Worm (Caenorhabditis elegans) whole organism, midembryonic: ENCODE data around the gene F55C12.2.

Experiments
- T22C8.4 ChIP-seq: fragments of 200-800 bp; sonication (Bioruptor generic); IDR thresholded peaks from 2 replicates; pipeline ENCODE4 v1.3.6; 2022; ENCODE audit warnings: missing genetic modification characterization, missing compliant biosample characterization
- cog-1 ChIP-seq: sonication (generic microtip); optimal IDR thresholded peaks from 2 replicates; lab custom pipeline; 2016; ENCODE audit warnings: missing genetic modification characterization, missing compliant biosample characterization
- flt-1 ChIP-seq: fragments of 200-800 bp; sonication (Bioruptor generic); IDR thresholded peaks from 2 replicates; pipeline ENCODE4 v1.3.6; 2022; ENCODE audit warnings: missing genetic modification characterization, missing compliant biosample characterization
- klf-2 ChIP-seq: fragments of 200-800 bp; sonication (Bioruptor generic); conservative IDR thresholded peaks from 2 replicates; pipeline ENCODE4 v1.3.6; 2022; ENCODE audit warnings: missing genetic modification reagents, missing genetic modification characterization, missing compliant biosample characterization
- med-1 ChIP-seq: sonication (generic microtip); optimal IDR thresholded peaks from 2 replicates; lab custom pipeline; 2017; ENCODE audit warnings: missing genetic modification characterization, mild to moderate bottlenecking, missing compliant biosample characterization, antibody characterized with exemption, missing genetic modification reagents; ENCODE audit not compliant: insufficient read depth
- ref-1 ChIP-seq: fragments of 200-800 bp; sonication (Bioruptor generic); conservative IDR thresholded peaks from 2 replicates; pipeline ENCODE4 v1.3.6; 2022; ENCODE audit warnings: missing genetic modification reagents, missing genetic modification characterization, missing compliant biosample characterization
- tab-1 ChIP-seq: fragments of 200-800 bp; sonication (Bioruptor generic); IDR thresholded peaks from 2 replicates; pipeline ENCODE4 v1.3.6; 2022; ENCODE audit warnings: missing genetic modification characterization, missing compliant biosample characterization
- ztf-23 ChIP-seq: fragments of 200-800 bp; sonication (Bioruptor generic); IDR thresholded peaks from 2 replicates; pipeline ENCODE4 v1.3.6; 2022; ENCODE audit warnings: missing genetic modification reagents, missing genetic modification characterization, missing compliant biosample characterization
- ztf-29 ChIP-seq: fragments of 200-800 bp; sonication (Bioruptor generic); IDR thresholded peaks from 2 replicates; pipeline ENCODE4 v1.3.6; 2022; ENCODE audit warnings: missing genetic modification reagents, missing genetic modification characterization, missing compliant biosample characterization

ce11 chrII:5846181-5846580 is 30.4 kb upstream of the F55C12.2 start:
- TF ChIP-seq flt-1 (GFP tag; lab: Robert Waterston, UW) (no peak), klf-2 (GFP tag; lab: Robert Waterston, UW) (no peak), tab-1 (GFP tag; lab: Robert Waterston, UW) (no peak), ztf-29 (no peak), ztf-23 (no peak), cog-1 (tag; lab: Kevin White, UChicago) (no peak), med-1 (GFP tag; lab: Kevin White, UChicago) (no peak), ref-1 (GFP tag; lab: Robert Waterston, UW) (no peak), T22C8.4 (GFP tag; lab: Robert Waterston, UW) (no peak)
